Fruit fly (Drosophila melanogaster) whole organism, wandering third instar larva: ENCODE results near the gene Trf4-2.

ENCODE experiments used
- Abd-B ChIP-seq: fragments of >200 bp; optimal IDR thresholded peaks from 2 replicates; lab custom pipeline; 2017; ENCODE audit warnings: missing biosample characterization, missing genetic modification characterization
- CG9705 ChIP-seq: fragments of 200-800 bp; sonication (Bioruptor generic); optimal IDR thresholded peaks from 2 replicates; lab custom pipeline; 2018; ENCODE audit warnings: missing biosample characterization, mild to moderate bottlenecking, missing genetic modification characterization
- CrebA ChIP-seq: fragments of 200-800 bp; sonication (Bioruptor generic); optimal IDR thresholded peaks from 2 replicates; lab custom pipeline; 2016; ENCODE audit warnings: missing biosample characterization, mild to moderate bottlenecking, missing genetic modification characterization, borderline replicate concordance
- Dfd ChIP-seq: fragments of >200 bp; optimal IDR thresholded peaks from 2 replicates; lab custom pipeline; 2017; ENCODE audit warnings: missing biosample characterization, missing genetic modification characterization
- GATAd ChIP-seq: sonication (Bioruptor generic); optimal IDR thresholded peaks from 2 replicates; lab custom pipeline; 2016; ENCODE audit warnings: missing biosample characterization, missing genetic modification characterization
- HLH106 ChIP-seq: fragments of 200-800 bp; optimal IDR thresholded peaks from 3 replicates; lab custom pipeline; 2019; ENCODE audit warnings: missing biosample characterization, mild to moderate bottlenecking, missing genetic modification characterization, moderate library complexity
- Hnf4 ChIP-seq: fragments of 200-800 bp; sonication (Bioruptor generic); optimal IDR thresholded peaks from 2 replicates; lab custom pipeline; 2016; ENCODE audit warnings: missing biosample characterization, mild to moderate bottlenecking, missing genetic modification characterization
- Hr78 ChIP-seq: fragments of >200 bp; optimal IDR thresholded peaks from 2 replicates; lab custom pipeline; 2017; ENCODE audit warnings: missing biosample characterization, missing genetic modification characterization
- Hr83 ChIP-seq: fragments of 200-300 bp; sonication (Bioruptor generic); optimal IDR thresholded peaks from 2 replicates; lab custom pipeline; 2016; ENCODE audit warnings: missing biosample characterization, mild to moderate bottlenecking, missing genetic modification characterization, moderate library complexity; ENCODE audit not compliant: poor library complexity, severe bottlenecking
- Mio ChIP-seq: sonication (Bioruptor generic); optimal IDR thresholded peaks from 2 replicates; lab custom pipeline; 2016; ENCODE audit warnings: missing biosample characterization, missing genetic modification characterization
- Myc ChIP-seq: fragments of >200 bp; optimal IDR thresholded peaks from 2 replicates; lab custom pipeline; 2017
- OdsH ChIP-seq: fragments of 200-800 bp; sonication (Bioruptor generic); optimal IDR thresholded peaks from 2 replicates; lab custom pipeline; 2016; ENCODE audit warnings: missing biosample characterization, mild to moderate bottlenecking, missing genetic modification characterization
- Rel ChIP-seq, 2 experiments: fragments of 200-800 bp; sonication (Bioruptor generic) in 1 of 2; optimal IDR thresholded peaks; 2 replicates in 1 of 2; 3 replicates in 1 of 2; lab custom pipeline; 2016 to 2019; ENCODE audit warnings: mild to moderate bottlenecking in 2 of 2, missing biosample characterization in 2 of 2, missing genetic modification characterization in 2 of 2, moderate library complexity in 1 of 2
- Sp1 ChIP-seq: fragments of 200-800 bp; sonication (Bioruptor generic); optimal IDR thresholded peaks from 3 replicates; lab custom pipeline; 2019; ENCODE audit warnings: missing biosample characterization, mild to moderate bottlenecking, missing genetic modification characterization, moderate library complexity
- br ChIP-seq: fragments of 200-800 bp; sonication (Bioruptor generic); optimal IDR thresholded peaks from 2 replicates; lab custom pipeline; 2016; ENCODE audit warnings: missing biosample characterization, missing genetic modification characterization
- dl ChIP-seq, 2 experiments: fragments of 175-275, 200-275 bp in 1 of 2; fragments of 200-275 bp in 1 of 2; sonication (Bioruptor generic); optimal IDR thresholded peaks; lab custom pipeline; 2018; ENCODE audit warnings: mild to moderate bottlenecking in 2 of 2, missing biosample characterization in 2 of 2, missing genetic modification characterization in 2 of 2, moderate library complexity in 2 of 2; ENCODE audit not compliant: partially characterized antibody in 2 of 2, insufficient read depth in 1 of 2
- ey ChIP-seq: fragments of 200-800 bp; sonication (Bioruptor generic); optimal IDR thresholded peaks from 2 replicates; lab custom pipeline; 2016; ENCODE audit warnings: missing biosample characterization, missing genetic modification characterization
- foxo ChIP-seq, 2 experiments: fragments of 200-800 bp; sonication (Bioruptor generic); optimal IDR thresholded peaks; 2 replicates in 1 of 2; 3 replicates in 1 of 2; lab custom pipeline; 2016 to 2017; ENCODE audit warnings: missing biosample characterization in 2 of 2, missing genetic modification characterization in 2 of 2
- fru ChIP-seq: fragments of 200-800 bp; sonication (Bioruptor generic); optimal IDR thresholded peaks from 3 replicates; lab custom pipeline; 2016; ENCODE audit warnings: missing biosample characterization, mild to moderate bottlenecking, missing genetic modification characterization
- h ChIP-seq: fragments of 200-800 bp; sonication (Bioruptor generic); optimal IDR thresholded peaks from 3 replicates; lab custom pipeline; 2016; ENCODE audit warnings: missing biosample characterization, mild to moderate bottlenecking, missing genetic modification characterization
- lola ChIP-seq: fragments of >200 bp; optimal IDR thresholded peaks from 2 replicates; lab custom pipeline; 2017; ENCODE audit warnings: missing biosample characterization, missing genetic modification characterization
- pan ChIP-seq: fragments of >200 bp; optimal IDR thresholded peaks from 2 replicates; lab custom pipeline; 2017
- psq ChIP-seq: fragments of 200-800 bp; sonication (Bioruptor generic); optimal IDR thresholded peaks from 3 replicates; lab custom pipeline; 2017; ENCODE audit warnings: missing biosample characterization, mild to moderate bottlenecking, missing genetic modification characterization, moderate library complexity
- rgr ChIP-seq: fragments of 200-800 bp; sonication (Bioruptor generic); optimal IDR thresholded peaks from 3 replicates; lab custom pipeline; 2016; ENCODE audit warnings: missing biosample characterization, mild to moderate bottlenecking, missing genetic modification characterization
- sage ChIP-seq: fragments of 200-800 bp; sonication (Bioruptor generic); optimal IDR thresholded peaks from 2 replicates; lab custom pipeline; 2016; ENCODE audit warnings: missing biosample characterization, mild to moderate bottlenecking, missing genetic modification characterization
- sv ChIP-seq: fragments of 200-800 bp; sonication (Bioruptor generic); optimal IDR thresholded peaks from 3 replicates; lab custom pipeline; 2016; ENCODE audit warnings: missing biosample characterization, missing genetic modification characterization
- tai ChIP-seq: sonication (Bioruptor generic); optimal IDR thresholded peaks from 2 replicates; lab custom pipeline; 2016; ENCODE audit warnings: missing biosample characterization, missing genetic modification characterization
- usp ChIP-seq: fragments of >200 bp; optimal IDR thresholded peaks from 2 replicates; lab custom pipeline; 2017; ENCODE audit warnings: missing biosample characterization, missing genetic modification characterization
- woc ChIP-seq: sonication (Bioruptor generic); optimal IDR thresholded peaks from 2 replicates; lab custom pipeline; 2016; ENCODE audit warnings: missing biosample characterization, mild to moderate bottlenecking, missing genetic modification characterization

Trf4-2 gene

dm6 chr3R:24965403-24965802, 40.4 kb downstream of the Trf4-2 start:
- TF ChIP-seq GATAd (GFP tag; lab: Kevin White, UChicago) (no peak), CG9705 (no peak), Sp1 (GFP tag; lab: Kevin White, UChicago) (no peak), HLH106 (no peak), Mio (no peak), pan (lab: Kevin White, UChicago) (no peak), Rel (GFP tag; optimal IDR thresholded peaks at IDR 0.05; lab: Kevin White, UChicago) (no peak), Rel (tag; optimal IDR thresholded peaks at IDR 0.05; lab: Kevin White, UChicago) (no peak), Hr83 (no peak), Abd-B (GFP tag; lab: Kevin White, UChicago) (no peak), CrebA (GFP tag; lab: Kevin White, UChicago) (no peak), fru (GFP tag; lab: Kevin White, UChicago) (no peak)
- TF ChIP-seq, all 38 proteins: peak for 0

- TF ChIP-seq pan (lab: Kevin White, UChicago) (no peak), woc (peak; percentile 9)
These were observed 41.6 kb downstream of the Trf4-2 start for dm6 chr3R:24966578-24966977.

dm6 chr3R:24968015-24968414, 43.0 kb downstream of the Trf4-2 start:
- TF ChIP-seq fru (GFP tag; lab: Kevin White, UChicago) = no peak
- TF ChIP-seq Abd-B (GFP tag; lab: Kevin White, UChicago) = no peak
- no peak for TF ChIP-seq foxo (GFP tag; optimal IDR thresholded peaks at IDR 0.05; lab: Kevin White, UChicago)
- TF ChIP-seq sv (GFP tag; lab: Kevin White, UChicago) = no peak
- no peak for TF ChIP-seq Rel (GFP tag; optimal IDR thresholded peaks at IDR 0.05; lab: Kevin White, UChicago)
- no peak for TF ChIP-seq Rel (tag; optimal IDR thresholded peaks at IDR 0.05; lab: Kevin White, UChicago)
- no peak for TF ChIP-seq psq (GFP tag; lab: Kevin White, UChicago)
- TF ChIP-seq lola (GFP tag; lab: Kevin White, UChicago) = no peak
- TF ChIP-seq Hr83 = no peak
- TF ChIP-seq h (GFP tag; lab: Kevin White, UChicago) = no peak
- TF ChIP-seq Hr78 = no peak

- no peak for TF ChIP-seq Sp1 (GFP tag; lab: Kevin White, UChicago)
- no peak for TF ChIP-seq sage
- TF ChIP-seq fru (GFP tag; lab: Kevin White, UChicago) = no peak
- no peak for TF ChIP-seq woc
- no peak for TF ChIP-seq sv (GFP tag; lab: Kevin White, UChicago)
- TF ChIP-seq Hr78 = no peak
- no peak for TF ChIP-seq ey (GFP tag; lab: Kevin White, UChicago)
- TF ChIP-seq psq (GFP tag; lab: Kevin White, UChicago) = no peak
- no peak for TF ChIP-seq h (GFP tag; lab: Kevin White, UChicago)
These were observed 43.9 kb downstream of the Trf4-2 start for dm6 chr3R:24968888-24969287.

- TF ChIP-seq dl (GFP tag; optimal IDR thresholded peaks at IDR 0.05; lab: Kevin White, UChicago; ENCODE audit: insufficient read depth in 1 of 2, partially characterized antibody in 2 of 2) = no peak
- no peak for TF ChIP-seq sage
- no peak for TF ChIP-seq Dfd
- TF ChIP-seq usp (GFP tag; lab: Kevin White, UChicago) = no peak
- TF ChIP-seq Hr78 = no peak
- no peak for TF ChIP-seq ey (GFP tag; lab: Kevin White, UChicago)
- TF ChIP-seq Hr83 = no peak
- no peak for TF ChIP-seq Rel (GFP tag; optimal IDR thresholded peaks at IDR 0.05; lab: Kevin White, UChicago)
- no peak for TF ChIP-seq Rel (tag; optimal IDR thresholded peaks at IDR 0.05; lab: Kevin White, UChicago)
- TF ChIP-seq Hnf4 (GFP tag; lab: Kevin White, UChicago) = no peak
- no peak for TF ChIP-seq Myc (lab: Kevin White, UChicago)
- no peak for TF ChIP-seq fru (GFP tag; lab: Kevin White, UChicago)
- TF ChIP-seq GATAd (GFP tag; lab: Kevin White, UChicago) = no peak
These were observed 45.5 kb downstream of the Trf4-2 start for dm6 chr3R:24970323-24971067.

dm6 chr3R:24974762-24975432, 49.9 kb downstream of the Trf4-2 start:
- TF ChIP-seq h (GFP tag; lab: Kevin White, UChicago) = peak; percentile 57
- peak; percentile 28 for TF ChIP-seq psq (GFP tag; lab: Kevin White, UChicago)
- peak; percentile 36 for TF ChIP-seq OdsH (GFP tag; lab: Kevin White, UChicago)
- no peak for TF ChIP-seq CG9705
- TF ChIP-seq fru (GFP tag; lab: Kevin White, UChicago) = peak; percentile 45
- TF ChIP-seq rgr = peak; percentile 43
- TF ChIP-seq br (GFP tag; lab: Kevin White, UChicago) = peak; percentile 12
- TF ChIP-seq Sp1 (GFP tag; lab: Kevin White, UChicago) = peak; percentile 45
- TF ChIP-seq pan (lab: Kevin White, UChicago) = no peak
- TF ChIP-seq Dfd = no peak
- peak; percentile 52 for TF ChIP-seq HLH106
- TF ChIP-seq tai (GFP tag; lab: Kevin White, UChicago) = no peak
- peak; percentile 47 for TF ChIP-seq woc
- TF ChIP-seq Hnf4 (GFP tag; lab: Kevin White, UChicago) = no peak
- peak; percentile 52 for TF ChIP-seq ey (GFP tag; lab: Kevin White, UChicago)
